Worm (Caenorhabditis elegans) whole organism, young adult: Measurements from ENCODE around the gene C31G12.1.
"Not testable (repeated sequence)": the region's sequence is repeated elsewhere in the genome, so short reads cannot be mapped to it uniquely, and the experiment has no call there.

Experiments used
- B0035.1 ChIP-seq: sonication (generic microtip); optimal IDR thresholded peaks from 2 replicates; lab custom pipeline; 2016; ENCODE audit warnings: missing genetic modification characterization, mild to moderate bottlenecking, missing compliant biosample characterization, missing genotype, missing genetic modification reagents
- C06A6.2 ChIP-seq: fragments of 200-800 bp; sonication (Bioruptor generic); conservative IDR thresholded peaks from 2 replicates; pipeline ENCODE4 v1.3.6; 2022; ENCODE audit warnings: missing genetic modification characterization, missing compliant biosample characterization
- K12H6.12 ChIP-seq: fragments of 200-800 bp; sonication (Bioruptor generic); optimal IDR thresholded peaks from 2 replicates; lab custom pipeline; 2018; ENCODE audit warnings: mild to moderate bottlenecking, missing genetic modification characterization, missing compliant biosample characterization
- Y56A3A.18 ChIP-seq: fragments of 200-800 bp; sonication (Bioruptor generic); IDR thresholded peaks from 2 replicates; pipeline ENCODE4 v1.3.6; 2022; ENCODE audit warnings: missing genetic modification reagents, missing genetic modification characterization, missing compliant biosample characterization
- akir-1 ChIP-seq: fragments of 200-800 bp; sonication (Bioruptor generic); optimal IDR thresholded peaks from 2 replicates; lab custom pipeline; 2018; ENCODE audit warnings: mild to moderate bottlenecking, missing genetic modification characterization, moderate library complexity, missing compliant biosample characterization
- athp-1 ChIP-seq: sonication (generic microtip); optimal IDR thresholded peaks from 2 replicates; lab custom pipeline; 2017; ENCODE audit warnings: mild to moderate bottlenecking, missing genetic modification characterization, missing compliant biosample characterization
- egrh-3 ChIP-seq: fragments of 200-800 bp; sonication (Bioruptor generic); IDR thresholded peaks from 2 replicates; pipeline ENCODE4 v1.3.6; 2022; ENCODE audit warnings: missing genetic modification reagents, missing genetic modification characterization, missing compliant biosample characterization
- madf-3 ChIP-seq: fragments of 200-800 bp; sonication (Bioruptor generic); IDR thresholded peaks from 2 replicates; pipeline ENCODE4 v1.3.6; 2022; ENCODE audit warnings: missing genetic modification reagents, missing genetic modification characterization, missing compliant biosample characterization
- mcd-1 ChIP-seq: fragments of 200-800 bp; sonication (Bioruptor generic); IDR thresholded peaks from 2 replicates; pipeline ENCODE4 v1.3.6; 2022; ENCODE audit warnings: missing genetic modification reagents, missing genetic modification characterization, missing compliant biosample characterization
- snpc-3.4 ChIP-seq: sonication (generic microtip); optimal IDR thresholded peaks from 2 replicates; lab custom pipeline; 2017; ENCODE audit warnings: missing genetic modification characterization, mild to moderate bottlenecking, missing compliant biosample characterization, antibody characterized with exemption, moderate library complexity, missing genotype, missing genetic modification reagents
- sptf-2 ChIP-seq: fragments of 200-800 bp; sonication (Bioruptor generic); optimal IDR thresholded peaks from 2 replicates; lab custom pipeline; 2018; ENCODE audit warnings: mild to moderate bottlenecking, missing genetic modification characterization, missing compliant biosample characterization
- tbx-9 ChIP-seq: sonication (generic microtip); optimal IDR thresholded peaks from 2 replicates; lab custom pipeline; 2016; ENCODE audit warnings: borderline replicate concordance, missing genetic modification characterization, inconsistent platforms, missing compliant biosample characterization
- unc-130 ChIP-seq: sonication (generic microtip); optimal IDR thresholded peaks from 2 replicates; lab custom pipeline; 2016; ENCODE audit warnings: missing genetic modification reagents, missing genetic modification characterization, missing compliant biosample characterization
- unc-62 ChIP-seq: fragments of 150-350 bp; optimal IDR thresholded peaks from 2 replicates; lab custom pipeline; 2014; ENCODE audit warnings: missing biosample characterization, missing genetic modification reagents, missing genetic modification characterization
- ztf-28 ChIP-seq: fragments of 200-800 bp; sonication (Bioruptor generic); IDR thresholded peaks from 2 replicates; pipeline ENCODE4 v1.3.6; 2022; ENCODE audit warnings: missing genetic modification reagents, missing genetic modification characterization, missing compliant biosample characterization

The C31G12.1 gene

ce11 chrV:18216784-18217183, 37.0 kb downstream of the C31G12.1 start, which contains the start of gene F16H6.9:
TSS of gene F16H6.9 (plus strand) at chrV:18217084.
- not testable (repeated sequence) for TF ChIP-seq unc-62 (GFP tag; lab: Kevin White, UChicago); egrh-3 (GFP tag; lab: Robert Waterston, UW); sptf-2 (GFP tag; lab: Kevin White, UChicago)

ce11 chrV:18224353-18224752, 44.6 kb downstream of the C31G12.1 start, which contains the start of gene F16H6.10:
TSS of gene F16H6.10 (minus strand) at chrV:18224453.
- TF ChIP-seq madf-3 (GFP tag; lab: Robert Waterston, UW) (no peak), tbx-9 (tag; lab: Kevin White, UChicago) (no peak), C06A6.2 (no peak), B0035.1 (no peak), mcd-1 (GFP tag; lab: Robert Waterston, UW) (no peak), Y56A3A.18 (GFP tag; lab: Robert Waterston, UW) (no peak), athp-1 (tag; lab: Kevin White, UChicago) (no peak), snpc-3.4 (no peak), unc-130 (no peak), K12H6.12 (tag; lab: Kevin White, UChicago) (no peak), ztf-28 (GFP tag; lab: Robert Waterston, UW) (no peak), akir-1 (no peak)
